Fruit fly (Drosophila melanogaster) whole organism: ENCODE results near the gene CG33639.

ENCODE experiments used
- CG8478 ChIP-seq: fragments of >200 bp; optimal IDR thresholded peaks from 2 replicates; lab custom pipeline; 2018; ENCODE audit warnings: inconsistent platforms
- Dll ChIP-seq: fragments of >200 bp; optimal IDR thresholded peaks from 2 replicates; lab custom pipeline; 2017
- EcR ChIP-seq, 2 experiments: fragments of >200 bp; optimal IDR thresholded peaks; 2 replicates each; lab custom pipeline; 2017; ENCODE audit warnings: missing biosample characterization in 2 of 2, missing genetic modification characterization in 2 of 2, missing genetic modification reagents in 2 of 2
- pan ChIP-seq: fragments of >200 bp; optimal IDR thresholded peaks from 2 replicates; lab custom pipeline; 2017
- usp ChIP-seq: fragments of >200 bp; optimal IDR thresholded peaks from 2 replicates; lab custom pipeline; 2017; ENCODE audit warnings: missing biosample characterization, missing genetic modification characterization, mixed read lengths

- TF ChIP-seq CG8478 (lab: Kevin White, UChicago), result no peak
- TF ChIP-seq Dll (lab: Kevin White, UChicago), result no peak
- no peak for TF ChIP-seq pan (lab: Kevin White, UChicago)
- no peak for TF ChIP-seq usp (GFP tag; lab: Kevin White, UChicago)
- no peak for TF ChIP-seq EcR (GFP tag; optimal IDR thresholded peaks at IDR 0.05; lab: Kevin White, UChicago)
These were observed 35.6 kb upstream of the CG33639 start for dm6 chrX:18261494-18261893.
